Fruit fly (Drosophila melanogaster) whole organism: Measurements from ENCODE around the gene amos.

Experiments used
- Dll ChIP-seq: fragments of >200 bp; optimal IDR thresholded peaks from 2 replicates; lab custom pipeline; 2017
- pan ChIP-seq: fragments of >200 bp; optimal IDR thresholded peaks from 2 replicates; lab custom pipeline; 2017
- usp ChIP-seq: fragments of >200 bp; optimal IDR thresholded peaks from 2 replicates; lab custom pipeline; 2017; ENCODE audit warnings: missing biosample characterization, missing genetic modification characterization, mixed read lengths

DNA sequence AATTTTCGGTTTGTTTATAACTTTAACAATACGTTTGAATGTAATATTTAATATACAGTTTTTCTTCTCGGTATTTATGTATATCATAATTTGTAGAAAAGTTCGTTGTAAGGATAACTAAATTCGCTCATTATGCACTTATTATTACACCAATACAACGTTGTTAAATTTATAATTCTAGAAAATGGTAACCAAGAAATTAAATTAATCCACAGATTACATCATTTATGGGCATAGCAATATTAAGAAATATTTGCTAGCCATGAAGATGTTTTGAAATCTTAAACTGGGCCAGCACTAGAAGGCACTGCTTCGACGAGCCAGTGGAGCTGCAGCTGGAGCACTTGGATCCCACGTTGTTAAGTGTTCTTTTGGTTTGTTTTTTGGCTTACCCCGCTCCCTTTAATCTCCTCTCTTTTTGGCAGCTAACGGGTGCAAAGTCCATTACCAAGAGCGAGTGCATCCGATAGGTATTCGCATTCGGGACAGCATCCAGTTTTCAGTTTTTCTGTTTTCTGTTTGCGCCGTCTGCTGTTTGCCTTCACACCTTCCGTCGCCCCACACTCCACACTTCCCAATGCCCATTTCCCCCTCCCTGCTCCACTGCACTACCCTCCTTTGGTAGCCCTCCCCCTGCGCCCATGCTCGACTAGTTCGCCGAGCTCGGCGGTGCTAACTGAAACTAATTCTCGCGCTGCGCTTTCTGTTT lies 24.1 kb downstream of the amos start:
- TF ChIP-seq usp (GFP tag; lab: Kevin White, UChicago) (no peak), pan (lab: Kevin White, UChicago) (peak; percentile 17), Dll (no peak)
